Worm (Caenorhabditis elegans) whole organism, L4 larva: Measurements from ENCODE around the gene glo-4.

Experiments used
- lin-13 ChIP-seq: fragments of 150-350 bp; optimal IDR thresholded peaks from 2 replicates; lab custom pipeline; 2014; ENCODE audit warnings: missing biosample characterization, missing genetic modification reagents, missing genetic modification characterization
- lin-15B ChIP-seq: fragments of 150-350 bp; sonication (generic microtip); optimal IDR thresholded peaks from 3 replicates; lab custom pipeline; 2014; ENCODE audit warnings: missing biosample characterization, missing genetic modification characterization
- mxl-3 ChIP-seq: fragments of 200-800 bp; sonication (Bioruptor generic); optimal IDR thresholded peaks from 2 replicates; lab custom pipeline; 2018; ENCODE audit warnings: mild to moderate bottlenecking, missing genetic modification characterization, missing compliant biosample characterization
- zag-1 ChIP-seq: fragments of 150-350 bp; optimal IDR thresholded peaks from 2 replicates; lab custom pipeline; 2014; ENCODE audit warnings: missing biosample characterization, missing genetic modification characterization

DNA sequence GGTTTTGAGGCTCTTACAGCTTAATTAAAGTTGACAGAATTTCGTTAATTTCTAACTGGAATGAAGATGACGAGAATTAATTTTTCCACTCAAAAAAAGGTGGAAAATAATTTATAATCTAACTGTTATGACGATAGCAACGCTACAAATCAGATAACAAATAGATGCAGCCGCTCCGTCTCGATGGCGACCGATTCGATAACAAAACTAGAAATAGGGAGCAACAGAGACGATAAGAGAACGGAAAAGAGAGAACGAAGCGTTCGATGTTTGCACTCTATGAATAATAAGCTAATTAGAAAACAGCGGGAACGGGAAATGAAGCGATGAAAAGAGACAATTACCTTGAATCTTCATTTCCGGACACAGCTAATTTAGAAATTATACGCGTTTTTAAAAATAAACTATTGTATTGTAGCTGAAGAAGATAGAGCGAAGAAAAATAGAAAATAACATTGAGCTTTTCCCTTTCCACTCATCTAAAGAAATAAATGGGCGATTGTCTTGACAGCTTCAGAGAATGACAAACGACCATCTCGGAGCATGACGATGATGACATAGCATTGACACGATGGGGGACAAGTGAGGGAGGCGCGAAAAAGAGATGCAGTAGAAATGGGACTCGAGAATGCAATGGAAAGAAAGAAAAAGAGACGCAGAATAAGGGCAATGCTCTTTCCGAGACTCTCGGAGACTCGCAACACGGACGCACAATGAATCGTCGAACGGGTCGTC, 24.2 kb downstream of the glo-4 start:
- TF ChIP-seq lin-13 (GFP tag; lab: Kevin White, UChicago) (no peak), zag-1 (tag; lab: Kevin White, UChicago) (no peak), mxl-3 (GFP tag; lab: Kevin White, UChicago) (no peak), lin-15B (tag; lab: Kevin White, UChicago) (no peak)
